Fruit fly (Drosophila melanogaster): ENCODE results near the gene CG43755.

DNA sequence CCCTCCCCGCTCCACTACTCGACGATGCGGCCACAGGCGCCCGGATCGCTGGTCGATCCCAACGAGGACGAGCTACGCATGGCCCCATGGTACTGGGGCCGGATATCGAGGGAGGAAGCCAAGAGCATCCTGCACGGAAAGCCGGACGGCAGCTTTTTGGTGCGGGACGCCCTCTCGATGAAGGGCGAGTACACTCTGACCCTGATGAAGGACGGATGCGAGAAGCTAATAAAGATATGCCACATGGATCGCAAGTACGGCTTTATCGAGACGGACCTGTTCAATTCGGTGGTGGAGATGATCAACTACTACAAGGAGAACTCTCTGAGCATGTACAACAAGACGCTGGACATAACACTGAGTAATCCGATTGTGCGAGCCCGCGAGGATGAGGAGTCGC is 30.5 kb downstream of the CG43755 start:
- TF ChIP-seq Hr78 (GFP tag; optimal IDR thresholded peaks at IDR 0.05) (no peak), fru (GFP tag; optimal IDR thresholded peaks at IDR 0.05) (no peak), sage (GFP tag; optimal IDR thresholded peaks at IDR 0.05) (no peak), Jra (GFP tag; optimal IDR thresholded peaks at IDR 0.05) (no peak), pan (optimal IDR thresholded peaks at IDR 0.05) (no peak), psq (GFP tag; optimal IDR thresholded peaks at IDR 0.05) (no peak), Hnf4 (GFP tag; optimal IDR thresholded peaks at IDR 0.05) (no peak)
